Fruit fly (Drosophila melanogaster) whole organism, embryonic: ENCODE data around the gene CG17470.

Experiments used
- Antp ChIP-seq: fragments of 200-800 bp; sonication (Bioruptor generic); optimal IDR thresholded peaks from 3 replicates; lab custom pipeline; 2016; ENCODE audit warnings: missing biosample characterization, missing genetic modification characterization
- CG12659 ChIP-seq: fragments of 200-800 bp; sonication (Bioruptor generic); optimal IDR thresholded peaks from 3 replicates; lab custom pipeline; 2017; ENCODE audit warnings: mild to moderate bottlenecking, missing biosample characterization, missing genetic modification reagents, missing genetic modification characterization
- CG6254 ChIP-seq: fragments of 200-800 bp; sonication (Bioruptor generic); optimal IDR thresholded peaks from 3 replicates; lab custom pipeline; 2017; ENCODE audit warnings: mild to moderate bottlenecking, missing biosample characterization, missing genetic modification reagents, missing genetic modification characterization
- CG8290 ChIP-seq, 3 experiments: fragments of 200-800 bp; sonication (Bioruptor generic); optimal IDR thresholded peaks; 2 replicates each; lab custom pipeline; 2016 to 2019; ENCODE audit warnings: missing biosample characterization in 3 of 3, missing genetic modification characterization in 3 of 3, mild to moderate bottlenecking in 2 of 3, moderate library complexity in 1 of 3
- CG8478 ChIP-seq: fragments of >200 bp; optimal IDR thresholded peaks from 2 replicates; lab custom pipeline; 2018
- Dek ChIP-seq: fragments of 200-800 bp; sonication (Bioruptor generic); optimal IDR thresholded peaks from 3 replicates; lab custom pipeline; 2019; ENCODE audit warnings: missing biosample characterization, mild to moderate bottlenecking, missing genetic modification characterization, moderate library complexity
- Nf-YA ChIP-seq: fragments of 200-800 bp; sonication (Bioruptor generic); IDR thresholded peaks from 2 replicates; pipeline ENCODE4 v1.3.6; 2022; ENCODE audit warnings: missing biosample characterization, missing genetic modification characterization
- Opbp ChIP-seq: fragments of 200-800 bp; sonication (Bioruptor generic); IDR thresholded peaks from 3 replicates; pipeline ENCODE4 v1.3.6; 2022; ENCODE audit warnings: missing biosample characterization, missing genetic modification characterization; ENCODE audit not compliant: partially characterized antibody
- Rfx ChIP-seq: fragments of 200-800 bp; sonication (Bioruptor generic); IDR thresholded peaks from 2 replicates; pipeline ENCODE4 v1.3.6; 2022; ENCODE audit warnings: missing biosample characterization, missing genetic modification characterization
- bab2 ChIP-seq: fragments of 200-800 bp; sonication (Bioruptor generic); optimal IDR thresholded peaks from 2 replicates; lab custom pipeline; 2016; ENCODE audit warnings: missing biosample characterization, missing genetic modification characterization
- dmrt99B ChIP-seq: fragments of 200-800 bp; sonication (Bioruptor generic); optimal IDR thresholded peaks from 2 replicates; lab custom pipeline; 2018; ENCODE audit warnings: missing biosample characterization, mild to moderate bottlenecking, missing genetic modification characterization, moderate library complexity
- lmd ChIP-seq: fragments of 200-800 bp; sonication (Bioruptor generic); IDR thresholded peaks from 2 replicates; pipeline ENCODE4 v1.3.6; 2022; ENCODE audit warnings: missing biosample characterization, missing genetic modification characterization
- pan ChIP-seq, 4 experiments: fragments of >200 bp in 3 of 4; fragments of 200-800 bp in 1 of 4; sonication (Bioruptor generic) in 1 of 4; optimal IDR thresholded peaks in 3 of 4; IDR thresholded peaks in 1 of 4; 2 replicates each; pipeline versions ENCODE4 v1.3.6 to Lab custom; 2017 to 2022; ENCODE audit warnings: missing biosample characterization in 2 of 4, missing genetic modification characterization in 2 of 4, mixed read lengths in 1 of 4
- prd ChIP-seq, 3 experiments: fragments of >200 bp in 2 of 3; fragments of 200-800 bp in 1 of 3; sonication (Bioruptor generic) in 1 of 3; optimal IDR thresholded peaks in 2 of 3; IDR thresholded peaks in 1 of 3; 2 replicates in 2 of 3; 3 replicates in 1 of 3; pipeline versions ENCODE4 v1.3.6 to Lab custom; 2017 to 2022; ENCODE audit warnings: missing biosample characterization in 1 of 3, missing genetic modification characterization in 1 of 3
- sens ChIP-seq: fragments of 200-800 bp; sonication (Bioruptor generic); peaks from one replicate; lab custom pipeline; 2016; ENCODE audit warnings: missing biosample characterization, missing genetic modification characterization
- ttk ChIP-seq: fragments of 200-800 bp; sonication (Bioruptor generic); IDR thresholded peaks from 2 replicates; pipeline ENCODE4 v2.1.2; 2022; ENCODE audit warnings: missing biosample characterization, missing genetic modification characterization

The CG17470 gene

dm6 chr2L:20597744-20598143 lies 45.3 kb downstream of the CG17470 start (continued):
- TF ChIP-seq prd (optimal IDR thresholded peaks at IDR 0.05; lab: Kevin White, UChicago) (no peak), prd (GFP tag; IDR thresholded peaks at IDR 0.05; lab: Robert Waterston, UW) (peak; percentile 39; the same call in 1 of the 3 replicates), pan (optimal IDR thresholded peaks at IDR 0.05; lab: Kevin White, UChicago) (no peak), pan (GFP tag; optimal IDR thresholded peaks at IDR 0.05 in 1 of 2, IDR thresholded peaks at IDR 0.05 in 1 of 2) (no peak), ttk (GFP tag; lab: Robert Waterston, UW) (0 out of 2 replicates have a peak, but pooled peaks have one; percentile 20), CG8478 (lab: Kevin White, UChicago) (no peak), CG8290 (GFP tag; optimal IDR thresholded peaks at IDR 0.05; lab: Kevin White, UChicago) (no peak), CG8290 (tag; optimal IDR thresholded peaks at IDR 0.05; lab: Kevin White, UChicago) (peak in 1 of 2 experiments; percentile 37), Antp (GFP tag; lab: Kevin White, UChicago) (peak; percentile 2), sens (peak; percentile 62), CG12659 (GFP tag; lab: Kevin White, UChicago) (no peak), Nf-YA (GFP tag; lab: Robert Waterston, UW) (no peak), lmd (peak; percentile 19; the same call in 1 of the 2 replicates), Dek (no peak), Opbp (no peak), bab2 (GFP tag; lab: Kevin White, UChicago) (no peak), CG6254 (GFP tag; lab: Kevin White, UChicago) (no peak), Rfx (0 out of 2 replicates have a peak, but pooled peaks have one; percentile 33), dmrt99B (tag; lab: Kevin White, UChicago) (peak; percentile 21)
